Worm (Caenorhabditis elegans): ENCODE measurements around the gene saps-1.

- TF ChIP-seq dao-5 (tag; optimal IDR thresholded peaks at IDR 0.05) (no peak), W03F9.2 (tag; optimal IDR thresholded peaks at IDR 0.05) (no peak), him-1 (tag; optimal IDR thresholded peaks at IDR 0.05) (no peak)
These were observed 12.8 kb upstream of the saps-1 start for ce11 chrII:11284701-11285100.

Data from whole organism, L4/young adult.